Fruit fly (Drosophila melanogaster) whole organism, embryonic: ENCODE data around the gene CG10286.

ENCODE experiments used
- Awh ChIP-seq: fragments of 200-800 bp; sonication (Bioruptor generic); IDR thresholded peaks from 2 replicates; pipeline ENCODE4, ENCODE4 v1.3.6; 2022; ENCODE audit warnings: missing biosample characterization, missing genetic modification characterization
- B-H2 ChIP-seq: fragments of 200-800 bp; sonication (Bioruptor generic); optimal IDR thresholded peaks from 2 replicates; lab custom pipeline; 2018; ENCODE audit warnings: missing biosample characterization, mild to moderate bottlenecking, missing genetic modification characterization
- CG11696 ChIP-seq: fragments of 200-800 bp; sonication (Bioruptor generic); IDR thresholded peaks from 2 replicates; pipeline ENCODE4 v1.3.6; 2022; ENCODE audit warnings: missing biosample characterization, missing genetic modification characterization
- CG11723 ChIP-seq: fragments of 200-800 bp; sonication (Bioruptor generic); optimal IDR thresholded peaks from 2 replicates; lab custom pipeline; 2017; ENCODE audit warnings: missing biosample characterization, mild to moderate bottlenecking, missing genetic modification characterization
- CG13424 ChIP-seq: fragments of 200-800 bp; sonication (Bioruptor generic); optimal IDR thresholded peaks from 2 replicates; lab custom pipeline; 2019; ENCODE audit warnings: missing biosample characterization, mild to moderate bottlenecking, missing genetic modification characterization, moderate library complexity
- CG13624 ChIP-seq: fragments of 200-800 bp; sonication (Bioruptor generic); optimal IDR thresholded peaks from 2 replicates; lab custom pipeline; 2016; ENCODE audit warnings: missing biosample characterization, missing genetic modification characterization
- CG14014 ChIP-seq: fragments of 200-800 bp; sonication (Bioruptor generic); IDR thresholded peaks from 2 replicates; pipeline ENCODE4 v1.3.6; 2022; ENCODE audit warnings: missing biosample characterization, missing genetic modification characterization
- CG15696 ChIP-seq: fragments of 200-800 bp; sonication (Bioruptor generic); optimal IDR thresholded peaks from 2 replicates; lab custom pipeline; 2019; ENCODE audit warnings: missing biosample characterization, mild to moderate bottlenecking, missing genetic modification characterization, moderate library complexity
- CG18011 ChIP-seq: fragments of 200-800 bp; sonication (Bioruptor generic); optimal IDR thresholded peaks from 2 replicates; lab custom pipeline; 2017; ENCODE audit warnings: missing biosample characterization, missing genetic modification characterization, mild to moderate bottlenecking, moderate library complexity, missing genotype
- CG34422 ChIP-seq: fragments of 200-800 bp; sonication (Bioruptor generic); IDR thresholded peaks from 3 replicates; pipeline ENCODE4 v1.3.6; 2022; ENCODE audit warnings: missing biosample characterization, missing genetic modification characterization
- CG4730 ChIP-seq: fragments of 200-800 bp; sonication (Bioruptor generic); IDR thresholded peaks from 2 replicates; pipeline ENCODE4 v1.3.6; 2022; ENCODE audit warnings: missing biosample characterization, missing genetic modification characterization
- CG4820 ChIP-seq: fragments of 200-800 bp; sonication (Bioruptor generic); optimal IDR thresholded peaks from 3 replicates; lab custom pipeline; 2016; ENCODE audit warnings: missing biosample characterization, missing genetic modification characterization
- CG4854 ChIP-seq: fragments of 200-800 bp; sonication (Bioruptor generic); optimal IDR thresholded peaks from 2 replicates; lab custom pipeline; 2016; ENCODE audit warnings: missing biosample characterization, missing genetic modification characterization, inconsistent platforms
- CG6765 ChIP-seq: fragments of 200-800 bp; sonication (Bioruptor generic); optimal IDR thresholded peaks from 3 replicates; lab custom pipeline; 2017; ENCODE audit warnings: missing biosample characterization, mild to moderate bottlenecking, missing genetic modification characterization
- CG6813 ChIP-seq: fragments of 200-800 bp; sonication (Bioruptor generic); optimal IDR thresholded peaks from 2 replicates; lab custom pipeline; 2017; ENCODE audit warnings: missing biosample characterization, missing genetic modification characterization, mild to moderate bottlenecking, moderate library complexity, missing genetic modification reagents
- CG7745 ChIP-seq: fragments of 200-800 bp; sonication (Bioruptor generic); optimal IDR thresholded peaks from 2 replicates; lab custom pipeline; 2018; ENCODE audit warnings: missing biosample characterization, mild to moderate bottlenecking, missing genetic modification characterization, moderate library complexity
- CG7839 ChIP-seq: fragments of 200-800 bp; sonication (Bioruptor generic); optimal IDR thresholded peaks from 3 replicates; lab custom pipeline; 2018; ENCODE audit warnings: missing biosample characterization, mild to moderate bottlenecking, missing genetic modification characterization, moderate library complexity
- GATAe ChIP-seq: fragments of 200-800 bp; sonication (Bioruptor generic); conservative IDR thresholded peaks from 2 replicates; pipeline ENCODE4 v1.3.6; 2022; ENCODE audit warnings: missing biosample characterization, missing genetic modification characterization
- HLH4C ChIP-seq: fragments of 200-800 bp; sonication (Bioruptor generic); IDR thresholded peaks from 3 replicates; pipeline ENCODE4 v1.3.6; 2022; ENCODE audit warnings: missing biosample characterization, missing genetic modification characterization; ENCODE audit not compliant: partially characterized antibody
- Hand ChIP-seq: fragments of 200-800 bp; sonication (Bioruptor generic); optimal IDR thresholded peaks from 2 replicates; lab custom pipeline; 2017; ENCODE audit warnings: mild to moderate bottlenecking, missing biosample characterization, missing genetic modification reagents, missing genetic modification characterization
- Hmx ChIP-seq: fragments of 200-800 bp; sonication (Bioruptor generic); optimal IDR thresholded peaks from 2 replicates; lab custom pipeline; 2016; ENCODE audit warnings: missing biosample characterization, missing genetic modification characterization
- MESR4 ChIP-seq: fragments of 200-800 bp; sonication (Bioruptor generic); optimal IDR thresholded peaks from 2 replicates; lab custom pipeline; 2018; ENCODE audit warnings: missing biosample characterization, mild to moderate bottlenecking, missing genetic modification characterization, moderate library complexity
- NC2α ChIP-seq: fragments of 200-800 bp; sonication (Bioruptor generic); optimal IDR thresholded peaks from 2 replicates; lab custom pipeline; 2016; ENCODE audit warnings: missing biosample characterization, missing genetic modification characterization
- NC2β ChIP-seq: fragments of 200-800 bp; sonication (Bioruptor generic); optimal IDR thresholded peaks from 2 replicates; lab custom pipeline; 2016; ENCODE audit warnings: missing biosample characterization, missing genetic modification characterization
- Nf-YA ChIP-seq: fragments of 200-800 bp; sonication (Bioruptor generic); IDR thresholded peaks from 2 replicates; pipeline ENCODE4 v1.3.6; 2022; ENCODE audit warnings: missing biosample characterization, missing genetic modification characterization
- Pdp1 ChIP-seq, 2 experiments: fragments of 200-800 bp; sonication (Bioruptor generic); optimal IDR thresholded peaks; 3 replicates each; lab custom pipeline; 2016; ENCODE audit warnings: missing biosample characterization in 2 of 2, missing genetic modification characterization in 2 of 2, mild to moderate bottlenecking in 1 of 2, moderate library complexity in 1 of 2
- Side ChIP-seq: fragments of 200-800 bp; sonication (Bioruptor generic); optimal IDR thresholded peaks from 2 replicates; lab custom pipeline; 2016; ENCODE audit warnings: missing biosample characterization, missing genetic modification characterization
- Ssrp ChIP-seq: fragments of 200-800 bp; sonication (Bioruptor generic); optimal IDR thresholded peaks from 2 replicates; lab custom pipeline; 2018; ENCODE audit warnings: missing biosample characterization, mild to moderate bottlenecking, missing genetic modification characterization, moderate library complexity
- Stat92E ChIP-seq, 3 experiments: fragments of >200 bp in 2 of 3; fragments of 200-800 bp in 1 of 3; sonication (Bioruptor generic) in 1 of 3; optimal IDR thresholded peaks; 2 replicates each; lab custom pipeline; 2017 to 2019; ENCODE audit warnings: missing biosample characterization in 3 of 3, missing genetic modification characterization in 3 of 3, mild to moderate bottlenecking in 1 of 3, moderate library complexity in 1 of 3
- br ChIP-seq: fragments of >200 bp; optimal IDR thresholded peaks from 2 replicates; lab custom pipeline; 2017
- caup ChIP-seq: fragments of 200-800 bp; sonication (Bioruptor generic); optimal IDR thresholded peaks from 3 replicates; lab custom pipeline; 2017; ENCODE audit warnings: missing biosample characterization, mild to moderate bottlenecking, missing genetic modification characterization, moderate library complexity; ENCODE audit not compliant: severe bottlenecking
- dati ChIP-seq: fragments of 200-800 bp; sonication (Bioruptor generic); IDR thresholded peaks from 2 replicates; pipeline ENCODE4 v1.3.6; 2022; ENCODE audit warnings: missing biosample characterization, missing genetic modification characterization
- dimm ChIP-seq: fragments of 200-800 bp; sonication (Bioruptor generic); IDR thresholded peaks from 2 replicates; pipeline ENCODE4 v1.3.6; 2022; ENCODE audit warnings: missing biosample characterization, missing genetic modification characterization
- dpn ChIP-seq, 2 experiments: fragments of 200-800 bp; sonication (Bioruptor generic); optimal IDR thresholded peaks; 3 replicates each; lab custom pipeline; 2016; ENCODE audit warnings: missing biosample characterization in 2 of 2, missing genetic modification characterization in 2 of 2
- eve ChIP-seq, 2 experiments: fragments of >200 bp; optimal IDR thresholded peaks; 2 replicates each; lab custom pipeline; 2017; ENCODE audit warnings: missing biosample characterization in 2 of 2, missing genetic modification characterization in 2 of 2
- fd3F ChIP-seq: fragments of 200-800 bp; sonication (Bioruptor generic); optimal IDR thresholded peaks from 2 replicates; lab custom pipeline; 2018; ENCODE audit warnings: missing biosample characterization, mild to moderate bottlenecking, missing genetic modification characterization, moderate library complexity
- ftz-f1 ChIP-seq: fragments of 200-800 bp; sonication (Bioruptor generic); optimal IDR thresholded peaks from 2 replicates; lab custom pipeline; 2016; ENCODE audit warnings: missing biosample characterization, missing genetic modification characterization
- ham ChIP-seq: fragments of 200-800 bp; sonication (Bioruptor generic); IDR thresholded peaks from 2 replicates; pipeline ENCODE4 v1.3.6; 2022; ENCODE audit warnings: missing biosample characterization, missing genetic modification characterization
- ind ChIP-seq: fragments of 200-800 bp; sonication (Bioruptor generic); optimal IDR thresholded peaks from 3 replicates; lab custom pipeline; 2016; ENCODE audit warnings: missing biosample characterization, missing genetic modification characterization
- mirr ChIP-seq: fragments of 200-800 bp; sonication (Bioruptor generic); optimal IDR thresholded peaks from 3 replicates; lab custom pipeline; 2018; ENCODE audit warnings: missing biosample characterization, mild to moderate bottlenecking, missing genetic modification characterization
- peb ChIP-seq: fragments of 200-800 bp; sonication (Bioruptor generic); IDR thresholded peaks from 2 replicates; pipeline ENCODE4 v1.3.6; 2022; ENCODE audit warnings: missing biosample characterization, missing genetic modification characterization
- ranshi ChIP-seq: fragments of 200-800 bp; sonication (Bioruptor generic); IDR thresholded peaks from 2 replicates; pipeline ENCODE4 v1.3.6; 2022; ENCODE audit warnings: missing biosample characterization, missing genetic modification characterization
- schlank ChIP-seq: fragments of 200-800 bp; sonication (Bioruptor generic); optimal IDR thresholded peaks from 2 replicates; lab custom pipeline; 2018; ENCODE audit warnings: missing biosample characterization, mild to moderate bottlenecking, missing genetic modification characterization
- slbo ChIP-seq: fragments of 200-800 bp; sonication (Bioruptor generic); IDR thresholded peaks from 2 replicates; pipeline ENCODE4 v1.3.6; 2022; ENCODE audit warnings: missing biosample characterization, missing genetic modification characterization
- slou ChIP-seq: fragments of 200-800 bp; sonication (Bioruptor generic); optimal IDR thresholded peaks from 3 replicates; lab custom pipeline; 2016; ENCODE audit warnings: missing biosample characterization, missing genetic modification characterization
- so ChIP-seq: fragments of 200-800 bp; sonication (Bioruptor generic); IDR thresholded peaks from 3 replicates; pipeline ENCODE4 v1.3.6; 2022; ENCODE audit warnings: missing biosample characterization, missing genetic modification characterization
- tll ChIP-seq, 2 experiments: fragments of 200-800 bp in 1 of 2; fragments of >200 bp in 1 of 2; sonication (Bioruptor generic) in 1 of 2; optimal IDR thresholded peaks; 2 replicates each; lab custom pipeline; 2017 to 2019; ENCODE audit warnings: missing biosample characterization in 2 of 2, missing genetic modification characterization in 2 of 2, mild to moderate bottlenecking in 1 of 2, moderate library complexity in 1 of 2
- twi ChIP-seq: fragments of 200-800 bp; optimal IDR thresholded peaks from 2 replicates; lab custom pipeline; 2019; ENCODE audit warnings: missing biosample characterization, mild to moderate bottlenecking, missing genetic modification characterization, moderate library complexity
- usp ChIP-seq: fragments of >200 bp; optimal IDR thresholded peaks from 2 replicates; lab custom pipeline; 2017; ENCODE audit warnings: missing biosample characterization, missing genetic modification characterization
- vvl ChIP-seq: fragments of 200-800 bp; sonication (Bioruptor generic); IDR thresholded peaks from 2 replicates; pipeline ENCODE4 v1.3.6; 2022; ENCODE audit warnings: missing biosample characterization, missing genetic modification characterization

Gene CG10286

DNA sequence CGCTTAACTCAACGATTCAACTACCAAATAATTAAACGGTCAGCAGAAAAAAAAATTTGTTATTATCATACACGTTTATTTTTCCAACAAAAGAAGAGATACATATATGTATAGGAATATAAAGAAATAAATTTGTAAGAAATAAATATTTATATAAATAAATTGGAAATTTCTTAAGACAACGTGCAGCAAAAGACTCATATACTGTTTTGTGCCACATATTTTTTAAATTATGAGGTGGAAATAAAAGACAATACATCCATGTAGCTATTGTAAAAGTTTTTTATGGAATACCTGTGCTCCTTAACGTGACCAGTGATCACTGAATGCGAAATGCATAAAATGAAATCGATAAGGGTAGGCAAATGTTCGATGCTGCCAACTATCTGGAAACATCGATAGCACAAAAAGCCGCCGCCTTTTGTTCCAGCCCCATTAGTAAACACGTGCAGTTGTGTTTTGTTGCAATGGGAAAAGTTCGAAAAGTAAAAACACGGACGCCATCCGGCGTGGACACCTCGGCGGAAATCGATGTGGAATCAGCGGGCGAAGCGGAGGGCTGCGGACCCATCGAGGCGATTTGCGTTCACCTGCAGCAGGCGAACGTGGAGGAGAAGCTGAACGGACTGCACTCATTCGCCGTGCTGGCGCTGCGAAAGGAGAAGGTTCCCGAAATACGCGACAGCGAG lies at the start of gene CG10286 (continued):
- TF ChIP-seq usp (GFP tag; lab: Kevin White, UChicago) (no peak), dpn (GFP tag; optimal IDR thresholded peaks at IDR 0.05; lab: Kevin White, UChicago) (no peak), eve (GFP tag; optimal IDR thresholded peaks at IDR 0.05; lab: Kevin White, UChicago) (no peak), CG11696 (GFP tag; lab: Robert Waterston, UW) (no peak), Side (GFP tag; lab: Kevin White, UChicago) (no peak), fd3F (GFP tag; lab: Kevin White, UChicago) (no peak), CG7745 (tag; lab: Kevin White, UChicago) (no peak), Hmx (GFP tag; lab: Kevin White, UChicago) (no peak), CG11723 (GFP tag; lab: Kevin White, UChicago) (no peak), NC2α (GFP tag; lab: Kevin White, UChicago) (no peak), schlank (tag; lab: Kevin White, UChicago) (no peak), CG6813 (GFP tag; lab: Kevin White, UChicago) (peak; percentile 47), vvl (GFP tag; lab: Robert Waterston, UW) (peak; percentile 72), GATAe (GFP tag; lab: Robert Waterston, UW) (no peak), Stat92E (GFP tag; optimal IDR thresholded peaks at IDR 0.05; lab: Kevin White, UChicago) (no peak), dati (GFP tag; lab: Robert Waterston, UW) (no peak), Pdp1 (GFP tag; optimal IDR thresholded peaks at IDR 0.05; lab: Kevin White, UChicago) (no peak), B-H2 (GFP tag; lab: Kevin White, UChicago) (peak; percentile 9), MESR4 (GFP tag; lab: Kevin White, UChicago) (peak; percentile 60), CG6765 (no peak), CG13624 (GFP tag; lab: Kevin White, UChicago) (peak; percentile 13), Hand (GFP tag; lab: Kevin White, UChicago) (no peak), NC2β (GFP tag; lab: Kevin White, UChicago) (peak; percentile 26), slou (GFP tag; lab: Kevin White, UChicago) (no peak), br (lab: Kevin White, UChicago) (no peak), twi (tag; lab: Kevin White, UChicago) (no peak), CG7839 (tag; lab: Kevin White, UChicago) (peak; percentile 53), mirr (GFP tag; lab: Kevin White, UChicago) (no peak), slbo (peak; percentile 52; the same call in 1 of the 2 replicates), ham (GFP tag; lab: Robert Waterston, UW) (no peak), CG18011 (GFP tag; lab: Kevin White, UChicago) (no peak), Awh (no peak), so (0 out of 3 replicates have a peak, but pooled peaks have one; percentile 13), ranshi (GFP tag; lab: Robert Waterston, UW) (no peak), CG14014 (peak; percentile 32; the same call in 1 of the 2 replicates), CG13424 (peak; percentile 7), Ssrp (tag; lab: Kevin White, UChicago) (peak; percentile 31), CG15696 (tag; lab: Kevin White, UChicago) (no peak), ftz-f1 (no peak), CG4820 (GFP tag; lab: Kevin White, UChicago) (no peak), caup (GFP tag; lab: Kevin White, UChicago) (no peak), ind (GFP tag; lab: Kevin White, UChicago) (no peak), CG4854 (no peak), tll (GFP tag; optimal IDR thresholded peaks at IDR 0.05; lab: Kevin White, UChicago) (no peak), CG34422 (GFP tag; lab: Robert Waterston, UW) (0 out of 3 replicates have a peak, but pooled peaks have one; percentile 49), Nf-YA (no peak), peb (no peak), dimm (GFP tag; lab: Robert Waterston, UW) (no peak), HLH4C (GFP tag; lab: Robert Waterston, UW) (peak; percentile 70), CG4730 (no peak)
